Fruit fly (Drosophila melanogaster) whole organism: ENCODE data around the gene betaTub97EF.

ENCODE experiments used
- pan ChIP-seq: fragments of >200 bp; optimal IDR thresholded peaks from 2 replicates; lab custom pipeline; 2017
- usp ChIP-seq: fragments of >200 bp; optimal IDR thresholded peaks from 2 replicates; lab custom pipeline; 2017; ENCODE audit warnings: missing biosample characterization, missing genetic modification characterization, mixed read lengths

- TF ChIP-seq usp (no peak), pan (no peak)
Observed at dm6 chr3R:27919385-27919789, 68.8 kb downstream of the betaTub97EF start, which contains the start of gene Boh1.
